Worm (Caenorhabditis elegans) whole organism, late embryonic: ENCODE results near the gene oac-12.

Experiments
- K09A11.1 ChIP-seq: sonication (generic microtip); optimal IDR thresholded peaks from 2 replicates; lab custom pipeline; 2017; ENCODE audit warnings: antibody characterized with exemption, mild to moderate bottlenecking, missing genetic modification characterization, missing compliant biosample characterization; ENCODE audit not compliant: insufficient read depth
- ama-1 ChIP-seq: fragments of 150-350 bp; optimal IDR thresholded peaks from 2 replicates; lab custom pipeline; 2014
- dmd-4 ChIP-seq: sonication (generic microtip); optimal IDR thresholded peaks from 2 replicates; lab custom pipeline; 2016; ENCODE audit warnings: borderline replicate concordance, missing genetic modification characterization, missing compliant biosample characterization
- dve-1 ChIP-seq: sonication (generic microtip); optimal IDR thresholded peaks from 2 replicates; lab custom pipeline; 2017; ENCODE audit warnings: antibody characterized with exemption, mild to moderate bottlenecking, missing genetic modification characterization, missing compliant biosample characterization
- elt-4 ChIP-seq: sonication (generic microtip); optimal IDR thresholded peaks from 2 replicates; lab custom pipeline; 2016; ENCODE audit warnings: missing genetic modification characterization, missing compliant biosample characterization
- hlh-8 ChIP-seq: sonication (generic microtip); optimal IDR thresholded peaks from 2 replicates; lab custom pipeline; 2016; ENCODE audit warnings: missing genotype, missing genetic modification characterization, missing compliant biosample characterization
- nhr-11 ChIP-seq: fragments of 150-350 bp; optimal IDR thresholded peaks from 2 replicates; lab custom pipeline; 2014; ENCODE audit warnings: missing biosample characterization, missing genetic modification characterization
- pha-4 ChIP-seq: fragments of 150-350 bp; optimal IDR thresholded peaks from 2 replicates; lab custom pipeline; 2018; ENCODE audit warnings: missing biosample characterization, missing genetic modification reagents, missing genetic modification characterization
- pqm-1 ChIP-seq: sonication (generic microtip); optimal IDR thresholded peaks from 2 replicates; lab custom pipeline; 2016; ENCODE audit warnings: missing genetic modification characterization, missing compliant biosample characterization
- sox-4 ChIP-seq: sonication (generic microtip); optimal IDR thresholded peaks from 2 replicates; lab custom pipeline; 2017; ENCODE audit warnings: mild to moderate bottlenecking, missing genetic modification characterization, inconsistent platforms, missing compliant biosample characterization

DNA sequence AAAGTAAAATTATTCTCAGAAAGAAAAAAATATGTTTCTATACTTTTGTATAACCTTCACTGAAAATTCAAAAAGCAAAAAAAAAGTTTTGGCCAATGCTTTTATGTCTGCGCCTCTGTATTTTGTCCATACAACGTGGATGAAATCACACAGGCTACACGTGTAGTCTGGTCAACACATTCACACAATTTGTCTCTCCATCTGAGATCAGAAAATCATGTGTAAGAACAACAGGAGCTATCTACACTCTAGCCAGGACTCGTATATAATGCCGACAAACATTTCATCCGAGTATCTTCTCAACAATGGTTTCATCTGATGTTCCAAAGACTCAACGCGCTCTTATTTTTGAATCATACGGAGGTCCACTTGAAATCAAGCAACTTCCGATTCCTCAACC lies 5.5 kb downstream of the oac-12 start, which contains the start of gene D2063.1:
- TF ChIP-seq ama-1 (no peak), hlh-8 (tag; lab: Kevin White, UChicago) (no peak), K09A11.1 (tag; lab: Kevin White, UChicago) (no peak), elt-4 (tag; lab: Kevin White, UChicago) (no peak), pqm-1 (no peak), pha-4 (tag; lab: Kevin White, UChicago) (no peak), sox-4 (no peak), nhr-11 (no peak), dmd-4 (no peak), dve-1 (tag; lab: Kevin White, UChicago) (no peak)
